Fruit fly (Drosophila melanogaster) whole organism, wandering third instar larva: ENCODE data around the gene nAChRalpha5.

Source experiments
- CG32264 ChIP-seq: fragments of 200-800 bp; sonication (Bioruptor generic); optimal IDR thresholded peaks from 2 replicates; lab custom pipeline; 2016; ENCODE audit warnings: missing biosample characterization, missing genetic modification characterization
- Dif ChIP-seq: fragments of 200-275, 200-300 bp; sonication (Bioruptor generic); optimal IDR thresholded peaks from 2 replicates; lab custom pipeline; 2018; ENCODE audit warnings: missing biosample characterization, missing genetic modification characterization; ENCODE audit not compliant: partially characterized antibody
- HLH106 ChIP-seq: fragments of 200-800 bp; optimal IDR thresholded peaks from 3 replicates; lab custom pipeline; 2019; ENCODE audit warnings: missing biosample characterization, mild to moderate bottlenecking, missing genetic modification characterization, moderate library complexity
- Hr78 ChIP-seq: fragments of >200 bp; optimal IDR thresholded peaks from 2 replicates; lab custom pipeline; 2017; ENCODE audit warnings: missing biosample characterization, missing genetic modification characterization
- Jra ChIP-seq: sonication (Bioruptor generic); optimal IDR thresholded peaks from 2 replicates; lab custom pipeline; 2016; ENCODE audit warnings: missing biosample characterization, missing genetic modification characterization
- Myc ChIP-seq: fragments of >200 bp; optimal IDR thresholded peaks from 2 replicates; lab custom pipeline; 2017
- N ChIP-seq: fragments of >200 bp; optimal IDR thresholded peaks from 2 replicates; lab custom pipeline; 2018; ENCODE audit warnings: missing biosample characterization, missing external identifiers, missing genetic modification characterization
- OdsH ChIP-seq: fragments of 200-800 bp; sonication (Bioruptor generic); optimal IDR thresholded peaks from 2 replicates; lab custom pipeline; 2016; ENCODE audit warnings: missing biosample characterization, mild to moderate bottlenecking, missing genetic modification characterization
- br ChIP-seq: fragments of 200-800 bp; sonication (Bioruptor generic); optimal IDR thresholded peaks from 2 replicates; lab custom pipeline; 2016; ENCODE audit warnings: missing biosample characterization, missing genetic modification characterization
- foxo ChIP-seq, 2 experiments: fragments of 200-800 bp; sonication (Bioruptor generic); optimal IDR thresholded peaks; 2 replicates in 1 of 2; 3 replicates in 1 of 2; lab custom pipeline; 2016 to 2017; ENCODE audit warnings: missing biosample characterization in 2 of 2, missing genetic modification characterization in 2 of 2
- fru ChIP-seq: fragments of 200-800 bp; sonication (Bioruptor generic); optimal IDR thresholded peaks from 3 replicates; lab custom pipeline; 2016; ENCODE audit warnings: missing biosample characterization, mild to moderate bottlenecking, missing genetic modification characterization
- usp ChIP-seq: fragments of >200 bp; optimal IDR thresholded peaks from 2 replicates; lab custom pipeline; 2017; ENCODE audit warnings: missing biosample characterization, missing genetic modification characterization

- TF ChIP-seq br (GFP tag; lab: Kevin White, UChicago) = no peak
- no peak for TF ChIP-seq Jra (GFP tag; lab: Kevin White, UChicago)
- no peak for TF ChIP-seq fru (GFP tag; lab: Kevin White, UChicago)
- TF ChIP-seq OdsH (GFP tag; lab: Kevin White, UChicago) = no peak
- no peak for TF ChIP-seq foxo (GFP tag; optimal IDR thresholded peaks at IDR 0.05; lab: Kevin White, UChicago)
- TF ChIP-seq Hr78 (GFP tag; lab: Kevin White, UChicago) = no peak
- TF ChIP-seq HLH106 (tag; lab: Kevin White, UChicago) = no peak
- TF ChIP-seq usp (GFP tag; lab: Kevin White, UChicago) = no peak
- TF ChIP-seq Myc (lab: Kevin White, UChicago) = no peak
- no peak for TF ChIP-seq CG32264 (GFP tag; lab: Kevin White, UChicago)
- TF ChIP-seq N = no peak
- TF ChIP-seq Dif (GFP tag; lab: Kevin White, UChicago) = no peak
Observed at dm6 chr2L:14020108-14020507, 19.9 kb upstream of the nAChRalpha5 start, which contains the start of gene NimC3.
